Worm (Caenorhabditis elegans) whole organism, L1 larva: ENCODE results near the gene R09E10.13.

Experiments
- ceh-63 ChIP-seq: fragments of 200-800 bp; sonication (Bioruptor generic); optimal IDR thresholded peaks from 2 replicates; lab custom pipeline; 2018; ENCODE audit warnings: mild to moderate bottlenecking, missing genetic modification characterization, missing compliant biosample characterization
- ceh-88 ChIP-seq: fragments of 200-800 bp; sonication (Bioruptor generic); IDR thresholded peaks from 2 replicates; pipeline ENCODE4 v1.3.6; 2022; ENCODE audit warnings: missing genetic modification characterization, missing compliant biosample characterization
- ces-1 ChIP-seq: fragments of 150-350 bp; optimal IDR thresholded peaks from 2 replicates; lab custom pipeline; 2014; ENCODE audit warnings: missing biosample characterization, missing genetic modification reagents, missing genetic modification characterization
- mdl-1 ChIP-seq, 2 experiments: fragments of 150-350 bp; optimal IDR thresholded peaks; 2 replicates each; lab custom pipeline; 2014 to 2017; ENCODE audit warnings: missing biosample characterization in 2 of 2, missing genetic modification characterization in 2 of 2, inconsistent platforms in 1 of 2

- TF ChIP-seq ceh-63 (no peak), mdl-1 (tag; optimal IDR thresholded peaks at IDR 0.05; lab: Kevin White, UChicago) (no peak), ceh-88 (GFP tag; lab: Robert Waterston, UW) (no peak), ces-1 (GFP tag; lab: Kevin White, UChicago) (no peak)
Observed at ce11 chrIV:10277716-10278115, 17.2 kb downstream of the R09E10.13 start, which contains the start of gene Y43C5A.4.
